Fruit fly (Drosophila melanogaster): ENCODE data around the gene Sfp24C1.

DNA sequence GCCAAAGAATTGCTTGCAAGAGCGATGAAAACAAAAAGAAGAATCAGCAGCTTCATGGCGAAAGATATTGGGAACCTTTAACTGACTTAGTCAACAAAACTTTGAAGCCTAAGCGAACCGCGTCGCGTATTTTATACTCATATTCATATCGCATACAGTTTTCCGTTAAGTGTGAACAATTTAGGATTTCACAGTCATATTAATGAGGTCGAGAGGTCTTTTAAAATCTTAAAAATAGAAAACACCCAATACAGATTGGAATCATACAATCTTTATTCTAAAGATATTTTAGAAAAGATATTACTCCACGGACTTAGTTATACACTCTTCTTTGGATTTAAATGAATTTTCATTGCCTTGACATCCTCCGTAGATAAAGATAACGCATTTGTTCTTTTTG is 6.7 kb upstream of the Sfp24C1 start, which contains the start of gene Acp24A4:
- no peak for TF ChIP-seq CG32264 (GFP tag; optimal IDR thresholded peaks at IDR 0.05)
- no peak for TF ChIP-seq dl (GFP tag; optimal IDR thresholded peaks at IDR 0.05; ENCODE audit: insufficient read depth in 1 of 2, partially characterized antibody in 2 of 2)
- no peak for TF ChIP-seq usp (GFP tag; optimal IDR thresholded peaks at IDR 0.05)
- no peak for TF ChIP-seq pan (optimal IDR thresholded peaks at IDR 0.05)
- no peak for TF ChIP-seq woc (GFP tag; optimal IDR thresholded peaks at IDR 0.05)
- TF ChIP-seq h (GFP tag; optimal IDR thresholded peaks at IDR 0.05), result no peak
- no peak for TF ChIP-seq Sp1 (GFP tag; optimal IDR thresholded peaks at IDR 0.05)
- no peak for TF ChIP-seq jim (GFP tag; optimal IDR thresholded peaks at IDR 0.05)
- TF ChIP-seq br (GFP tag; optimal IDR thresholded peaks at IDR 0.05), result no peak
- no peak for TF ChIP-seq Dif (GFP tag; optimal IDR thresholded peaks at IDR 0.05; ENCODE audit: partially characterized antibody)
- no peak for TF ChIP-seq psq (GFP tag; optimal IDR thresholded peaks at IDR 0.05)
- no peak for TF ChIP-seq Hnf4 (GFP tag; optimal IDR thresholded peaks at IDR 0.05)
- no peak for TF ChIP-seq CG9705 (GFP tag; optimal IDR thresholded peaks at IDR 0.05)
- no peak for TF ChIP-seq fru (GFP tag; optimal IDR thresholded peaks at IDR 0.05)

Data from whole organism, wandering third instar larva.